Fruit fly (Drosophila melanogaster): ENCODE measurements around the gene phol.

The phol gene

DNA sequence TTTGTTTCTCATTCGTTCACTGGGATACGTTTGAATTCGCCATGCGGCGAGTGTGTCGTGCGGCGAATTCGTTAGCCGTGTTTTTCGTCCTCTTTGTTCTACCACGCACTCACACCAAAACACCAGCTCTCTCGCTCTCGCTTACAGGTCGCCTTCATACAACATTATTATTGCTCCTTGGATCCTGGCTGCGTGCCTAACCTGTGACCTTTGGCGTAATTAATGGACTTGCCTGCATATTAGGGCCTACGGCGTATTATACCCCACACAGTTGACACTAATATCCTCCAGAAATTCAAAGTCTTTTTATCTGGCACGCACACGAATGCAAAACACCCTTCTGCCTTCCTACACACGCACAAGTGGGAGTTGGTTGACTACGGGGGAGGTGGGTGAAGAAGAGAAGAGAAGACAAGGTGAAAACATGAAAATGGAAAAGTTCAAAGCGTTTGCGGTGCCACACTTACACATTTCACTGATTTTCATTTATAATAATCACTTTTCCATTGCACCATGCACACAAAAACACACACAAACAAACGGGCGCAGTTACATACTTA lies 46.0 kb downstream of the phol start:
- TF ChIP-seq D1 (tag; optimal IDR thresholded peaks at IDR 0.05), result no peak
- no peak for TF ChIP-seq Snoo (tag; optimal IDR thresholded peaks at IDR 0.05)
- TF ChIP-seq CG13204 (GFP tag; optimal IDR thresholded peaks at IDR 0.05), result no peak
- TF ChIP-seq CG10348 (GFP tag; IDR thresholded peaks at IDR 0.05), result no peak
- TF ChIP-seq CG34367 (tag; optimal IDR thresholded peaks at IDR 0.05), result no peak
- TF ChIP-seq CG12605 (GFP tag; IDR thresholded peaks at IDR 0.05), result no peak
- no peak for TF ChIP-seq Ets98B (GFP tag; IDR thresholded peaks at IDR 0.05)
- TF ChIP-seq CG15710 (tag; optimal IDR thresholded peaks at IDR 0.05), result no peak
- no peak for TF ChIP-seq CG4496 (GFP tag; IDR thresholded peaks at IDR 0.05)
- TF ChIP-seq rn (GFP tag; IDR thresholded peaks at IDR 0.05), result no peak
- no peak for TF ChIP-seq fd96Ca (GFP tag; IDR thresholded peaks at IDR 0.05)
- TF ChIP-seq CG9948 (tag; optimal IDR thresholded peaks at IDR 0.05), result no peak
- no peak for TF ChIP-seq CG14655 (GFP tag; optimal IDR thresholded peaks at IDR 0.05)
- no peak for TF ChIP-seq gl (tag; optimal IDR thresholded peaks at IDR 0.05)
- TF ChIP-seq CG17806 (tag; optimal IDR thresholded peaks at IDR 0.05), result no peak
- TF ChIP-seq Pif1B (GFP tag; optimal IDR thresholded peaks at IDR 0.05), result no peak
- no peak for TF ChIP-seq CG8159 (tag; optimal IDR thresholded peaks at IDR 0.05)

DNA sequence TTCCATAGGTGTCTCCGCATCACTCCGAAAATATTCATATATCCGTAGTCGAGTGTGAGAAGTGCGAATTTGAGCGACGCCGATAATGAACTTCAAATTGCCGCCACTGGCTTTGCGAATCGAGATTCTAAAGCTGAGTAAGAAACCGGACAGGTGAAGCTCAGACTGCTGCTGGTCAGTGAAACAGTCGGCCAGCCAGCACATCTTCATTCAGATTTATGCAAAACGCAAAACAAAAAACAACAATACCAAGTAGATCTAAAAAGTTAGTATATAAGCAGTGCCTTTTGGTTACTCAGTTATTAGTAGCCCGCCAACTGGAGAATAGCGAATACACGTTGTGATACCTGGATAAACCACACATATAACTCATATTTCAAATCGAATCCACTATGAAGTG lies 51.6 kb downstream of the phol start, which contains the start of gene Cpr67B:
Gene Cpr67B (plus strand): TSS at position 301 of the 400 bp plus-strand sequence.
- TF ChIP-seq CG34367 (tag; optimal IDR thresholded peaks at IDR 0.05) (no peak), rn (GFP tag; IDR thresholded peaks at IDR 0.05) (no peak), CG8301 (tag; optimal IDR thresholded peaks at IDR 0.05) (no peak), Ets98B (GFP tag; IDR thresholded peaks at IDR 0.05) (no peak), gl (tag; optimal IDR thresholded peaks at IDR 0.05) (no peak), CG9948 (tag; optimal IDR thresholded peaks at IDR 0.05) (no peak), CG13204 (GFP tag; optimal IDR thresholded peaks at IDR 0.05) (no peak), CG8159 (tag; optimal IDR thresholded peaks at IDR 0.05) (no peak), CG14655 (GFP tag; optimal IDR thresholded peaks at IDR 0.05) (no peak), CG12605 (GFP tag; IDR thresholded peaks at IDR 0.05) (no peak), EcR (GFP tag; optimal IDR thresholded peaks at IDR 0.05) (no peak), fd96Ca (GFP tag; IDR thresholded peaks at IDR 0.05) (no peak), Snoo (tag; optimal IDR thresholded peaks at IDR 0.05) (no peak), CG17806 (tag; optimal IDR thresholded peaks at IDR 0.05) (no peak), CG4496 (GFP tag; IDR thresholded peaks at IDR 0.05) (no peak), Pif1B (GFP tag; optimal IDR thresholded peaks at IDR 0.05) (no peak), CG15710 (tag; optimal IDR thresholded peaks at IDR 0.05) (no peak), CG10348 (GFP tag; IDR thresholded peaks at IDR 0.05) (no peak), CG32121 (GFP tag; IDR thresholded peaks at IDR 0.05) (no peak)

All from whole organism, pupa.